Worm (Caenorhabditis elegans) whole organism, midembryonic: ENCODE data around the gene hen-1.

Experiments
- T22C8.4 ChIP-seq: fragments of 200-800 bp; sonication (Bioruptor generic); IDR thresholded peaks from 2 replicates; pipeline ENCODE4 v1.3.6; 2022; ENCODE audit warnings: missing genetic modification characterization, missing compliant biosample characterization
- klf-2 ChIP-seq: fragments of 200-800 bp; sonication (Bioruptor generic); conservative IDR thresholded peaks from 2 replicates; pipeline ENCODE4 v1.3.6; 2022; ENCODE audit warnings: missing genetic modification reagents, missing genetic modification characterization, missing compliant biosample characterization
- med-1 ChIP-seq: sonication (generic microtip); optimal IDR thresholded peaks from 2 replicates; lab custom pipeline; 2017; ENCODE audit warnings: missing genetic modification characterization, mild to moderate bottlenecking, missing compliant biosample characterization, antibody characterized with exemption, missing genetic modification reagents; ENCODE audit not compliant: insufficient read depth
- ref-1 ChIP-seq: fragments of 200-800 bp; sonication (Bioruptor generic); conservative IDR thresholded peaks from 2 replicates; pipeline ENCODE4 v1.3.6; 2022; ENCODE audit warnings: missing genetic modification reagents, missing genetic modification characterization, missing compliant biosample characterization
- tab-1 ChIP-seq: fragments of 200-800 bp; sonication (Bioruptor generic); IDR thresholded peaks from 2 replicates; pipeline ENCODE4 v1.3.6; 2022; ENCODE audit warnings: missing genetic modification characterization, missing compliant biosample characterization
- ztf-29 ChIP-seq: fragments of 200-800 bp; sonication (Bioruptor generic); IDR thresholded peaks from 2 replicates; pipeline ENCODE4 v1.3.6; 2022; ENCODE audit warnings: missing genetic modification reagents, missing genetic modification characterization, missing compliant biosample characterization

- TF ChIP-seq med-1 (GFP tag; lab: Kevin White, UChicago) (no peak), ref-1 (GFP tag; lab: Robert Waterston, UW) (no peak), klf-2 (GFP tag; lab: Robert Waterston, UW) (no peak), ztf-29 (GFP tag; lab: Robert Waterston, UW) (no peak), tab-1 (no peak), T22C8.4 (GFP tag; lab: Robert Waterston, UW) (no peak)
Measured at ce11 chrX:7125178-7125577, 8.4 kb upstream of the hen-1 start.
